Worm (Caenorhabditis elegans) whole organism, L4 larva: ENCODE measurements around the gene mics-1.

Experiments
- ceh-82 ChIP-seq: sonication (generic microtip); optimal IDR thresholded peaks from 2 replicates; lab custom pipeline; 2017; ENCODE audit warnings: missing biosample characterization, missing genetic modification characterization
- lsy-2 ChIP-seq, 2 experiments: fragments of 150-350 bp in 1 of 2; sonication (generic microtip) in 1 of 2; optimal IDR thresholded peaks; 2 replicates each; lab custom pipeline; 2014 to 2017; ENCODE audit warnings: missing biosample characterization in 2 of 2, missing genetic modification characterization in 2 of 2
- mxl-2 ChIP-seq: fragments of 200-800 bp; sonication (Bioruptor generic); conservative IDR thresholded peaks from 2 replicates; pipeline ENCODE4 v1.3.6; 2022; ENCODE audit warnings: missing genetic modification reagents, missing genetic modification characterization, missing compliant biosample characterization

DNA sequence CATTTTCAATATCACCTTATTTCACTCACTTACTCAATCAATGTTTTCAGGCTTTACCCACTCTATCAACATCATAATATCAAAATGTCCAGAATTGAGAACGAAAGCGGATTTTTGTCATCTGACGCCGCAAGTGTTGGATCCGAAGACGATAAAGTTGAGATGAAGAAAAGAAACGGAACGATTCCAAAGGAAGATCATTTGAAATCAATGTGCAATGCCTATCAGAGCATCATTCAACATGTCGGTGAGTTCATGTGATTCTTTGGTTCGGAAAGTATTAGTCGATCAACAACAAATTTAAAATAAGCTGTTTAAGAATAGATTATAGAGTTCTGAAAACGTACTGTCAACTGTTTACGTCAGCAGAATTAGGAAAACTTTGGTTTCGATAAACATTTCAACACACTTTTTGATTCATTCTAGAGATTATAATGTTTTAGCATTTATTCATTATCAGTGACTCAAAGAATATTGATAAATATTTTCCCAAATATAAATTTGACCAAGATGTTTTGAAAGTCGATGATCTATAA is 13.2 kb downstream of the mics-1 start, which contains the start of gene cat-4:
- TF ChIP-seq ceh-82 (tag; lab: Kevin White, UChicago) (no peak), lsy-2 (tag; optimal IDR thresholded peaks at IDR 0.05; lab: Kevin White, UChicago) (no peak), mxl-2 (GFP tag; lab: Robert Waterston, UW) (no peak)
